Worm (Caenorhabditis elegans): Measurements from ENCODE around the gene W06A7.4.

The W06A7.4 gene

DNA sequence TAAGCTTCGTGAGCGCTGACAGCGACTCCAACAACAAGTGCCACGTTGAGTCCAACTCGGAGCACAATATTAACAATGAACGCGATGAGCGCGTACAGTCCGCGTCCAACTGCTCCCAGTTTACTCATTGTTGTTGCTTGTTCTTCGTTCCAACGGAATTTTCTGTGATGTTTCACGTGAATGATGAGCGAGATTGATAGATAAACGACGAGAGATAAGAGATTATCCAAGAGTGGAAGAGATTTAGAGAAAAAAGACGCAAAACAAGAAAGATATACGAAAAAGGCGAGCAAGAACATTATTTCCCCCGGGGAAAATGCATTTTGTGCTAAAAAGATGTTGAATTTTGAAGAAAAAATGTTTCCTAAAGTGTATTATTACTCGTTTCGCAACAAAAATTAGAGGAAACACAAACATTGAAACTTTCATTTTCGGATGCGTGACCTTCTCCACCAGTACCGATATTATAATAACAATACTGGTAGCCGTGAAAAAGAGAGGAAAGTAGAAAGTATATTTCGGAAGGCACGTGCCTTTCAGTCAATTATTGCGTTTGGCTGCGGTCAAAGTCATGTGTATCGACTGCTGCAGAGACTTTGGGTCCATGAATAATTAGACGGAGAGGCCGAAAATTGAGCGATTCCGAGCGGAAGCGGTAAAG, 7.4 kb downstream of the W06A7.4 start (continued):
- TF ChIP-seq dmd-4 (tag; optimal IDR thresholded peaks at IDR 0.05) (no peak), mbf-1 (tag; optimal IDR thresholded peaks at IDR 0.05) (no peak), ceh-16 (tag; optimal IDR thresholded peaks at IDR 0.05) (no peak), peb-1 (tag; optimal IDR thresholded peaks at IDR 0.05) (no peak), mab-5 (tag; optimal IDR thresholded peaks at IDR 0.05) (peak; percentile 36), nhr-10 (tag; optimal IDR thresholded peaks at IDR 0.05) (no peak), nhr-237 (tag; optimal IDR thresholded peaks at IDR 0.05) (no peak), lin-11 (tag; optimal IDR thresholded peaks at IDR 0.05) (no peak), lin-13 (GFP tag; optimal IDR thresholded peaks at IDR 0.05) (no peak), unc-62 (GFP tag; optimal IDR thresholded peaks at IDR 0.05) (no peak), sma-3 (GFP tag; optimal IDR thresholded peaks at IDR 0.05) (no peak), lin-39 (tag; optimal IDR thresholded peaks at IDR 0.05) (no peak), sem-4 (tag; optimal IDR thresholded peaks at IDR 0.05) (no peak), elt-1 (tag; optimal IDR thresholded peaks at IDR 0.05) (no peak)

ce11 chrV:14832121-14832788, 8.0 kb downstream of the W06A7.4 start:
- peak; percentile 36 for TF ChIP-seq unc-55 (GFP tag; optimal IDR thresholded peaks at IDR 0.05)
- TF ChIP-seq zag-1 (tag; optimal IDR thresholded peaks at IDR 0.05): peak; percentile 36
- TF ChIP-seq nhr-23 (tag; optimal IDR thresholded peaks at IDR 0.05): no peak

DNA sequence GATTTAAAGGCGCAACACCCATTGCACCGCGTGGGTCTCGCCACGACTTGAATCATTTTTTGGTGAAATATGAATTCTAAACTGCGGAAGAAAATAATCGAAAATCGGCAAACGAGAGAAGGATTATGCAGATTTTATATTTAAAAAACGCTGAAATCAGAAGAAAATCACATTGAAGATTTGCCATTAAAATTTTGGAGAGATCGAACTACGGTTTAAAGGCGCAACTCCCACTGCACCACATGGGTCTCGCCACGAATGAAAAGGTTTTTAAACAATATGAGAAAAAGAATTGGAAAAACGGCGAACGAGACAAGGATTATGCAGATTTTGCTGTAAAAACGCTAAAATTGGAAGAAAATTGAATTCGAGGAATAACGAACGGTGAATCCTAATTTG, 8.6 kb downstream of the W06A7.4 start:
- TF ChIP-seq ztf-11 (tag; optimal IDR thresholded peaks at IDR 0.05) (no peak), ama-1 (optimal IDR thresholded peaks at IDR 0.05) (no peak), ceh-16 (tag; optimal IDR thresholded peaks at IDR 0.05) (no peak), gmeb-1 (tag; optimal IDR thresholded peaks at IDR 0.05) (no peak), dmd-4 (tag; optimal IDR thresholded peaks at IDR 0.05) (no peak), nhr-23 (tag; optimal IDR thresholded peaks at IDR 0.05) (no peak), lin-13 (GFP tag; optimal IDR thresholded peaks at IDR 0.05) (no peak), unc-39 (tag; optimal IDR thresholded peaks at IDR 0.05) (no peak), lin-11 (tag; optimal IDR thresholded peaks at IDR 0.05) (no peak), crh-2 (tag; optimal IDR thresholded peaks at IDR 0.05) (no peak), unc-62 (GFP tag; optimal IDR thresholded peaks at IDR 0.05) (no peak), lsy-2 (tag; optimal IDR thresholded peaks at IDR 0.05) (no peak), alr-1 (tag; optimal IDR thresholded peaks at IDR 0.05) (no peak), nhr-11 (tag; optimal IDR thresholded peaks at IDR 0.05) (no peak), F13H6.1 (tag; optimal IDR thresholded peaks at IDR 0.05) (no peak)

- TF ChIP-seq crh-2 (tag; optimal IDR thresholded peaks at IDR 0.05): no peak
- TF ChIP-seq mab-5 (tag; optimal IDR thresholded peaks at IDR 0.05): peak; percentile 31
- TF ChIP-seq lin-13 (GFP tag; optimal IDR thresholded peaks at IDR 0.05): no peak
- TF ChIP-seq C34F6.9 (tag; optimal IDR thresholded peaks at IDR 0.05): peak; percentile 44
- TF ChIP-seq mdl-1 (tag; optimal IDR thresholded peaks at IDR 0.05): peak in 1 of 2 experiments; percentile 44
- TF ChIP-seq unc-55 (GFP tag; optimal IDR thresholded peaks at IDR 0.05): peak; percentile 32
- TF ChIP-seq ztf-4 (tag; optimal IDR thresholded peaks at IDR 0.05): no peak
- TF ChIP-seq nhr-129 (tag; optimal IDR thresholded peaks at IDR 0.05): peak; percentile 36
- TF ChIP-seq nhr-12 (tag; optimal IDR thresholded peaks at IDR 0.05): no peak
- TF ChIP-seq elt-3 (tag; optimal IDR thresholded peaks at IDR 0.05): no peak
- no peak for TF ChIP-seq nhr-23 (tag; optimal IDR thresholded peaks at IDR 0.05)
- no peak for TF ChIP-seq Y55F3AM.14 (GFP tag; optimal IDR thresholded peaks at IDR 0.05)
- peak; percentile 15 for TF ChIP-seq sem-4 (tag; optimal IDR thresholded peaks at IDR 0.05)
- TF ChIP-seq nhr-11 (tag; optimal IDR thresholded peaks at IDR 0.05): no peak
- no peak for TF ChIP-seq nhr-21 (tag; optimal IDR thresholded peaks at IDR 0.05)
- TF ChIP-seq lsy-2 (tag; optimal IDR thresholded peaks at IDR 0.05): peak in 1 of 2 experiments; percentile 18
- no peak for TF ChIP-seq unc-39 (tag; optimal IDR thresholded peaks at IDR 0.05)
- peak; percentile 42 for TF ChIP-seq zag-1 (tag; optimal IDR thresholded peaks at IDR 0.05)
- TF ChIP-seq alr-1 (tag; optimal IDR thresholded peaks at IDR 0.05): no peak
- no peak for TF ChIP-seq peb-1 (tag; optimal IDR thresholded peaks at IDR 0.05)
- TF ChIP-seq nhr-6 (tag; optimal IDR thresholded peaks at IDR 0.05): no peak
- TF ChIP-seq sma-9 (GFP tag; optimal IDR thresholded peaks at IDR 0.05): peak; percentile 5
- no peak for TF ChIP-seq sma-9 (tag; optimal IDR thresholded peaks at IDR 0.05)
- no peak for TF ChIP-seq gmeb-1 (tag; optimal IDR thresholded peaks at IDR 0.05)
- peak; percentile 39 for TF ChIP-seq F13H6.1 (tag; optimal IDR thresholded peaks at IDR 0.05)
- no peak for TF ChIP-seq sma-3 (GFP tag; optimal IDR thresholded peaks at IDR 0.05)
Measured at ce11 chrV:14833219-14833618, 9.0 kb downstream of the W06A7.4 start.
